Worm (Caenorhabditis elegans): Measurements from ENCODE around the gene srlf-7.

The srlf-7 gene

DNA sequence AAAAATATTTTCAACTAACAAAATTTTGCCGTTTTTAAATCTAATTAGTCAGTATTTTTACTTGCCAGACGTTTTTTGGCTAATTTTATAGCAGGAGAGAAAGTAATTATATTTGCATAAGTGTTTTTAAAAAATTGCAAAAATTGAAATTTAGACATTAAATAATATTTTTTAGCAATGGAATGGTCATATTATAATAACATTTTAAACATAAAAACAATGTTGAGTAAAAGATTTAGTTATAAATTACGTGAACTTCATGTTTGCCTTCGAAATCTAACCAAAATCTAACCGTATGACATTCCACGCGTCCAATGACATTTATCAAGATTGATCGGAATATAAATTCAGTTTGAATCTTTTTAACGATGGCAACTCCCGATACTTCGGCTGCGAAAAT lies 34.7 kb upstream of the srlf-7 start, which contains the start of gene C34D4.2:
Gene C34D4.2 (plus strand): TSS at position 301 of the 400 bp plus-strand sequence.
- no peak for TF ChIP-seq lir-3 (tag; optimal IDR thresholded peaks at IDR 0.05)
- no peak for TF ChIP-seq nhr-102 (tag; optimal IDR thresholded peaks at IDR 0.05)

DNA sequence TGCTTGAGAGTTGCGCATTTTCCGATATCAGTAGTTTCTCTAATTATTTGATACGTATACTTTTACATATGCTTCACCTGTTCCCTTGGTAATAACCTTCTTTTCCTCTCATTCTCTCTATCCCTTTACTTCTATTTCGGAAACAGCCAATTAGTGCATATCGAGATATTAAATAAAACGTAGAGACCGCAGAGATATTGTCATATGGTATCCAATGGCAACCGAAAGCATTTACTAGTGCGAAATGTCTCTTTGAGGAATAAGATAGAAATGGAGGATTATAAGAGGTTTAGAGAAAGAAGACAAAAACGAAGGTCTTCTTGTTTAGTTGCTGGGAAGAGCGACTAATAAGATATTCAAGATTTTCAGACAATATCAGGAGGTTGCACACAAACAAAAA lies 32.7 kb upstream of the srlf-7 start, which contains the start of gene maph-9:
Gene maph-9 (plus strand): TSS at position 273 of the 400 bp plus-strand sequence.
- TF ChIP-seq hlh-11 (tag; optimal IDR thresholded peaks at IDR 0.05) = no peak
- peak; percentile 67 for TF ChIP-seq aha-1 (tag)

DNA sequence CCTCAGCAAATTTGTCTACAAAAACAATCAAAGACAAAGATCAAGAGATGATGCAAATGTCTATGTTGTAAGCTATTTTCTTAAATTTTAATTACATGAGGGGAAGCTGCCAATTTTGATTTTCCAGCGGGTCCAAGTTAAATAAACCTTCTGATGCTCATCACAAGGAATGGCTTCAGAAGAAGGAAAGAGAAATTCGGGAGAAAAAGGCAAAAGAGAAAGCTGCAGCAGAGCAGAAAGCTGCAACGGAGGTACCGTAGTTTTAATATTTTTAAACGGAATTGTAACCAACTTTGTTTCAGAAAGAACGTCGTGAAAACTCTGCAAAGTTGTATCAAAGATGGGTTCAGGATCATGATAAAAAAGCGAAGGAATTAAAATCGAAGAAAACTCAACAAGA lies 30.9 kb upstream of the srlf-7 start:
- TF ChIP-seq D1046.2 (GFP tag; IDR thresholded peaks at IDR 0.05) = no peak
- no peak for TF ChIP-seq sdz-12 (GFP tag; optimal IDR thresholded peaks at IDR 0.05)
- no peak for TF ChIP-seq zfp-2 (tag; optimal IDR thresholded peaks at IDR 0.05)
- peak; percentile 94 for TF ChIP-seq aha-1 (tag)
- no peak for TF ChIP-seq lin-1 (GFP tag; IDR thresholded peaks at IDR 0.05)
- TF ChIP-seq arid-1 (GFP tag; conservative IDR thresholded peaks at IDR 0.05) = no peak
- TF ChIP-seq F10B5.3 (tag; optimal IDR thresholded peaks at IDR 0.05) = no peak
- no peak for TF ChIP-seq set-16 (GFP tag; IDR thresholded peaks at IDR 0.05)

- TF ChIP-seq ceh-44 (GFP tag; IDR thresholded peaks at IDR 0.05) (no peak), nhr-6 (tag; optimal IDR thresholded peaks at IDR 0.05) (no peak), lim-7 (GFP tag; IDR thresholded peaks at IDR 0.05) (no peak), cey-2 (tag; optimal IDR thresholded peaks at IDR 0.05; ENCODE audit: borderline replicate concordance, insufficient read depth) (no peak), vab-7 (GFP tag; IDR thresholded peaks at IDR 0.05) (no peak), R02D3.7 (tag; optimal IDR thresholded peaks at IDR 0.05) (no peak), lin-13 (GFP tag; optimal IDR thresholded peaks at IDR 0.05) (no peak), F44E2.7 (GFP tag; IDR thresholded peaks at IDR 0.05) (no peak), hmg-1.1 (GFP tag; IDR thresholded peaks at IDR 0.05) (no peak), ceh-28 (tag; optimal IDR thresholded peaks at IDR 0.05) (no peak), T26A8.4 (GFP tag; IDR thresholded peaks at IDR 0.05) (no peak), ceh-32 (tag; optimal IDR thresholded peaks at IDR 0.05; ENCODE audit: poor library complexity) (no peak), ztf-7 (tag; optimal IDR thresholded peaks at IDR 0.05) (no peak), sdz-12 (GFP tag; optimal IDR thresholded peaks at IDR 0.05) (no peak), dve-1 (tag; optimal IDR thresholded peaks at IDR 0.05; ENCODE audit: insufficient read depth) (no peak), ces-1 (GFP tag; optimal IDR thresholded peaks at IDR 0.05) (no peak)
Measured at ce11 chrIV:7159586-7159985, 29.5 kb upstream of the srlf-7 start.

ce11 chrIV:7165723-7166122 lies 23.4 kb upstream of the srlf-7 start, which contains the start of gene rpc-1:
rpc-1 (minus strand) TSS chrIV:7165748.
- no peak for TF ChIP-seq ceh-28 (tag; optimal IDR thresholded peaks at IDR 0.05)
- TF ChIP-seq tra-1 (GFP tag; IDR thresholded peaks at IDR 0.05) = no peak
- TF ChIP-seq Y5F2A.4 (GFP tag; optimal IDR thresholded peaks at IDR 0.05) = no peak
- peak; percentile 95 for TF ChIP-seq T20F7.1 (GFP tag; optimal IDR thresholded peaks at IDR 0.05)
- TF ChIP-seq dpl-1 (GFP tag; optimal IDR thresholded peaks at IDR 0.05) = peak; percentile 69
- TF ChIP-seq zip-2 (tag; optimal IDR thresholded peaks at IDR 0.05) = peak; percentile 86
- TF ChIP-seq hlh-30 (tag; optimal IDR thresholded peaks at IDR 0.05; ENCODE audit: insufficient read depth) = peak; percentile 29

DNA sequence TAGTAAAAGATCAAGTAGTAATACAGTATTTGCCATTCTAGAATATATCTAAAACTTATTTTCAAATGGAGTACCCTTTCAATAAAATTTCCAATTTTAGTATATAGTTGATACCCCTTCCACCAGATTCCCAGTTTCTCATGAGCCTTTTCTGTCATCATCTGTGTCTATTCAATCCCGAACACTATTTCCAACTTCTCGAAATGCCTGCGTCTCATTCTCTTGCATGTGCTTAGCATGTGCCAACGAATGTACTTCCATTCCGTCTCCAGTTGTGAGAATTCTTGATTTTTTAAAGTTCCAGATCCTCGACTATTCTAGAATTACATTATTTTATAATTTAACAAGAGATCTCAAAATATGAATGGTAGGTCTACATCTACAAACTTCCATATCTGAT lies 22.5 kb upstream of the srlf-7 start, which contains the start of gene C42D4.18:
Gene C42D4.18 (plus strand): TSS at position 231 of the 400 bp plus-strand sequence.
- no peak for TF ChIP-seq arid-1 (GFP tag; conservative IDR thresholded peaks at IDR 0.05)
- no peak for TF ChIP-seq spr-3 (GFP tag; optimal IDR thresholded peaks at IDR 0.05)
- TF ChIP-seq T26A8.4 (GFP tag; IDR thresholded peaks at IDR 0.05) = no peak
- TF ChIP-seq hmg-1.1 (GFP tag; IDR thresholded peaks at IDR 0.05) = peak; percentile 28; the same call in 1 of the 2 replicates
- TF ChIP-seq D1046.2 (GFP tag; IDR thresholded peaks at IDR 0.05) = no peak
- TF ChIP-seq mdt-29 (GFP tag; IDR thresholded peaks at IDR 0.05) = no peak
- peak; percentile 29; the same call in 1 of the 2 replicates for TF ChIP-seq mxl-2 (GFP tag; conservative IDR thresholded peaks at IDR 0.05)
- no peak for TF ChIP-seq dmd-8 (GFP tag; IDR thresholded peaks at IDR 0.05)
- TF ChIP-seq dmd-9 (GFP tag; IDR thresholded peaks at IDR 0.05) = no peak
- TF ChIP-seq tag-97 (GFP tag; IDR thresholded peaks at IDR 0.05) = no peak
- no peak for TF ChIP-seq dpl-1 (GFP tag; optimal IDR thresholded peaks at IDR 0.05)
- no peak for TF ChIP-seq nhr-6 (tag; optimal IDR thresholded peaks at IDR 0.05)
- peak in 1 of 2 experiments; percentile 65 for TF ChIP-seq mdl-1 (tag; optimal IDR thresholded peaks at IDR 0.05)
- TF ChIP-seq Y105C5A.15 (GFP tag; IDR thresholded peaks at IDR 0.05) = no peak
- TF ChIP-seq hlh-30 (tag; optimal IDR thresholded peaks at IDR 0.05; ENCODE audit: insufficient read depth) = peak; percentile 86
- no peak for TF ChIP-seq nhr-41 (GFP tag; IDR thresholded peaks at IDR 0.05)
- peak in 1 of 2 experiments; percentile 39 for TF ChIP-seq lsy-2 (tag; optimal IDR thresholded peaks at IDR 0.05)
